Fruit fly (Drosophila melanogaster): ENCODE results near the gene ssp2.

ssp2 gene

dm6 chr3L:13928769-13929594, 36.0 kb upstream of the ssp2 start, which contains the start of the genes CG8833 and DCTN1-p150 (continued):
- TF ChIP-seq CG9817 (tag; optimal IDR thresholded peaks at IDR 0.05) (peak; percentile 50), CG14441 (GFP tag; IDR thresholded peaks at IDR 0.05) (no peak), Aef1 (GFP tag; IDR thresholded peaks at IDR 0.05) (peak; percentile 36; the same call in 1 of the 3 replicates), CG1024 (GFP tag; IDR thresholded peaks at IDR 0.05) (no peak), Antp (GFP tag; optimal IDR thresholded peaks at IDR 0.05) (peak; percentile 39), Hmr (GFP tag; optimal IDR thresholded peaks at IDR 0.05) (no peak), Dfd (GFP tag; optimal IDR thresholded peaks at IDR 0.05) (no peak), wdn (GFP tag; IDR thresholded peaks at IDR 0.05) (no peak), Ssrp (tag; optimal IDR thresholded peaks at IDR 0.05) (peak; percentile 31), CG33213 (GFP tag; optimal IDR thresholded peaks at IDR 0.05) (peak; percentile 18), fu2 (GFP tag; optimal IDR thresholded peaks at IDR 0.05) (peak; percentile 42), CG14050 (GFP tag; IDR thresholded peaks at IDR 0.05) (no peak; the same call in 2 of the 3 replicates), ci (GFP tag; IDR thresholded peaks at IDR 0.05) (no peak), esg (GFP tag; conservative IDR thresholded peaks at IDR 0.05) (peak; percentile 43; the same call in 1 of the 2 replicates), salm (tag; optimal IDR thresholded peaks at IDR 0.05) (no peak), ranshi (GFP tag; IDR thresholded peaks at IDR 0.05) (peak; percentile 57; the same call in 1 of the 2 replicates), Taf1 (GFP tag; IDR thresholded peaks at IDR 0.05) (no peak), TFAM (GFP tag; optimal IDR thresholded peaks at IDR 0.05) (no peak), CG16815 (GFP tag; optimal IDR thresholded peaks at IDR 0.05) (peak; percentile 0), CG34224 (GFP tag; IDR thresholded peaks at IDR 0.05; ENCODE audit: partially characterized antibody) (no peak), CkIIα-i1 (GFP tag; IDR thresholded peaks at IDR 0.05) (no peak), otp (GFP tag; IDR thresholded peaks at IDR 0.05) (no peak), run (tag; optimal IDR thresholded peaks at IDR 0.05) (no peak), CG43689 (GFP tag; IDR thresholded peaks at IDR 0.05) (no peak), CG12155 (GFP tag; optimal IDR thresholded peaks at IDR 0.05) (peak; percentile 54), Hr51 (GFP tag; optimal IDR thresholded peaks at IDR 0.05) (no peak), CG7745 (tag; optimal IDR thresholded peaks at IDR 0.05) (no peak), HmgD (GFP tag; optimal IDR thresholded peaks at IDR 0.05) (no peak), ara (GFP tag; IDR thresholded peaks at IDR 0.05) (no peak), CG13624 (GFP tag; optimal IDR thresholded peaks at IDR 0.05) (peak; percentile 13), gce (GFP tag; IDR thresholded peaks at IDR 0.05) (0 out of 3 replicates have a peak, but pooled peaks have one; percentile 24), CG8924 (tag; optimal IDR thresholded peaks at IDR 0.05) (peak; percentile 28), CG3065 (GFP tag; optimal IDR thresholded peaks at IDR 0.05) (no peak), org-1 (GFP tag; optimal IDR thresholded peaks at IDR 0.05) (no peak), Usf (GFP tag; optimal IDR thresholded peaks at IDR 0.05) (no peak), HLH4C (GFP tag; IDR thresholded peaks at IDR 0.05; ENCODE audit: partially characterized antibody) (no peak), zen2 (GFP tag; IDR thresholded peaks at IDR 0.05; ENCODE audit: partially characterized antibody) (no peak), fd102C (GFP tag; optimal IDR thresholded peaks at IDR 0.05) (no peak), Nf-YC (tag; optimal IDR thresholded peaks at IDR 0.05) (peak; percentile 45), da (GFP tag; optimal IDR thresholded peaks at IDR 0.05) (no peak), CHES-1-like (GFP tag; optimal IDR thresholded peaks at IDR 0.05) (peak; percentile 34), prd (optimal IDR thresholded peaks at IDR 0.05) (no peak), prd (GFP tag; IDR thresholded peaks at IDR 0.05) (peak; percentile 45; the same call in 1 of the 3 replicates), twi (tag; optimal IDR thresholded peaks at IDR 0.05) (no peak), CG10366 (GFP tag; IDR thresholded peaks at IDR 0.05) (peak; percentile 48; the same call in 1 of the 2 replicates), E2f1 (GFP tag; IDR thresholded peaks at IDR 0.05) (no peak), CG3407 (GFP tag; optimal IDR thresholded peaks at IDR 0.05) (no peak), CG13287 (GFP tag; IDR thresholded peaks at IDR 0.05; ENCODE audit: partially characterized antibody) (peak; percentile 57), CG15269 (tag; optimal IDR thresholded peaks at IDR 0.05) (no peak), CG10565 (GFP tag; optimal IDR thresholded peaks at IDR 0.05) (no peak)
